Worm (Caenorhabditis elegans) whole organism, L4/young adult: ENCODE results near the gene acr-12.

Experiments used
- W03F9.2 ChIP-seq: fragments of 150-350 bp; optimal IDR thresholded peaks from 2 replicates; lab custom pipeline; 2014; ENCODE audit warnings: missing biosample characterization, missing genetic modification characterization
- dao-5 ChIP-seq: sonication (generic microtip); optimal IDR thresholded peaks from 2 replicates; lab custom pipeline; 2016; ENCODE audit warnings: missing genotype, missing genetic modification characterization, moderate library complexity, missing compliant biosample characterization
- him-1 ChIP-seq: sonication (generic microtip); optimal IDR thresholded peaks from 2 replicates; lab custom pipeline; 2016; ENCODE audit warnings: missing genotype, missing genetic modification reagents, missing genetic modification characterization, missing compliant biosample characterization

acr-12 gene

ce11 chrX:13542236-13542635 lies 9.6 kb downstream of the acr-12 start, which contains the start of gene cah-4:
TSS of gene cah-4 (plus strand) at chrX:13542574.
- TF ChIP-seq W03F9.2 (tag; lab: Kevin White, UChicago): no peak
- no peak for TF ChIP-seq him-1
- no peak for TF ChIP-seq dao-5 (tag; lab: Kevin White, UChicago)

ce11 chrX:13542757-13543156 lies 10.1 kb downstream of the acr-12 start:
- no peak for TF ChIP-seq dao-5 (tag; lab: Kevin White, UChicago)
- TF ChIP-seq W03F9.2 (tag; lab: Kevin White, UChicago): no peak
- no peak for TF ChIP-seq him-1

- TF ChIP-seq dao-5 (tag; lab: Kevin White, UChicago): no peak
Observed at ce11 chrX:13543350-13543749, 10.7 kb downstream of the acr-12 start.

- no peak for TF ChIP-seq W03F9.2 (tag; lab: Kevin White, UChicago)
- no peak for TF ChIP-seq him-1
- no peak for TF ChIP-seq dao-5 (tag; lab: Kevin White, UChicago)
Observed at ce11 chrX:13544544-13545021, 11.9 kb downstream of the acr-12 start.

- TF ChIP-seq W03F9.2 (tag; lab: Kevin White, UChicago): no peak
- TF ChIP-seq dao-5 (tag; lab: Kevin White, UChicago): no peak
- TF ChIP-seq him-1: no peak
Observed at ce11 chrX:13550890-13551289, 18.2 kb downstream of the acr-12 start, which contains the start of gene odr-1. TSS of gene odr-1 (minus strand) at chrX:13550990.

ce11 chrX:13555098-13555497 lies 22.4 kb downstream of the acr-12 start:
- TF ChIP-seq him-1 (no peak), W03F9.2 (tag; lab: Kevin White, UChicago) (no peak), dao-5 (tag; lab: Kevin White, UChicago) (no peak)

- TF ChIP-seq dao-5 (tag; lab: Kevin White, UChicago) (no peak), W03F9.2 (tag; lab: Kevin White, UChicago) (no peak), him-1 (no peak)
Observed at ce11 chrX:13556066-13556465, 23.4 kb downstream of the acr-12 start, which contains the start of gene glb-20. TSS of gene glb-20 (minus strand) at chrX:13556166.

ce11 chrX:13558667-13559066 lies 26.0 kb downstream of the acr-12 start:
- TF ChIP-seq W03F9.2 (tag; lab: Kevin White, UChicago) (no peak), dao-5 (tag; lab: Kevin White, UChicago) (no peak), him-1 (no peak)

- no peak for TF ChIP-seq him-1
- no peak for TF ChIP-seq W03F9.2 (tag; lab: Kevin White, UChicago)
- TF ChIP-seq dao-5 (tag; lab: Kevin White, UChicago): no peak
Observed at ce11 chrX:13561954-13562353, 29.3 kb downstream of the acr-12 start.

ce11 chrX:13566436-13566835 lies 33.8 kb downstream of the acr-12 start, which contains the start of gene R01E6.2:
TSS of gene R01E6.2 (minus strand) at chrX:13566536.
- TF ChIP-seq dao-5 (tag; lab: Kevin White, UChicago): no peak
- no peak for TF ChIP-seq him-1
- no peak for TF ChIP-seq W03F9.2 (tag; lab: Kevin White, UChicago)

ce11 chrX:13569854-13570253 lies 37.2 kb downstream of the acr-12 start, which contains the start of gene R01E6.7:
TSS of gene R01E6.7 (minus strand) at chrX:13569954.
- TF ChIP-seq W03F9.2 (tag; lab: Kevin White, UChicago) (no peak), him-1 (no peak), dao-5 (tag; lab: Kevin White, UChicago) (no peak)

- no peak for TF ChIP-seq him-1
- no peak for TF ChIP-seq W03F9.2 (tag; lab: Kevin White, UChicago)
- no peak for TF ChIP-seq dao-5 (tag; lab: Kevin White, UChicago)
Observed at ce11 chrX:13574029-13574428, 41.4 kb downstream of the acr-12 start.

- TF ChIP-seq dao-5 (tag; lab: Kevin White, UChicago) (no peak), W03F9.2 (tag; lab: Kevin White, UChicago) (no peak), him-1 (no peak)
Observed at ce11 chrX:13578483-13578882, 45.8 kb downstream of the acr-12 start, which contains the start of gene F54B11.11. TSS of gene F54B11.11 (plus strand) at chrX:13578783.

- TF ChIP-seq W03F9.2 (tag; lab: Kevin White, UChicago) (no peak), dao-5 (tag; lab: Kevin White, UChicago) (no peak), him-1 (no peak)
Observed at ce11 chrX:13581820-13582219, 49.2 kb downstream of the acr-12 start, which contains the start of gene F54B11.10. TSS of gene F54B11.10 (plus strand) at chrX:13582120.

ce11 chrX:13583895-13584344 lies 51.3 kb downstream of the acr-12 start:
- TF ChIP-seq W03F9.2 (tag; lab: Kevin White, UChicago) (no peak), dao-5 (tag; lab: Kevin White, UChicago) (no peak), him-1 (no peak)
